In the genomic region with DNA sequence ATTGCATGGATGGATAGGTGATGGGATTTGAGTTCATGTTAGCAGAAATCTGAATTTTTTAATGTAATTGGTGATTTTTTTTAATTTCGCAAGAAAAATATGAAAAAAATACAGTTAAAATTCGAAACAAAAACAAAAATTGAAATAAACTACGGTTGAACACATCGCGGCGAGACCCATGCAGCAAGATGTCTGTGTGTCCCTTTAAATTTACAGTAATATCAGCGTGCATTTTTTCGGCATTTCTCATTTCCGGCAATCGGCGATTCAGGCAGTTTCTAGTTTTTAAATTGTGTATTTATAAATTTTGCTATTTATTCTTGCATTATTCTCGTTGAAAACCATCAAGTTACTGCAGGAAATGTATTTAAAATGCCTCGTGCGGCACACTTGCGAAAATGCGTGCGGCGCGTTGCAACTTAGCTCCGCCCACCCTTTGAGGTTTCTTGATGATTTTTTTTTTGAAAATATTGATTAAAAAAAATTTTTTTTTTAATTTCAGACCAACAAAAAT, we compare ENCODE assay signal across 3 worm cellular contexts.
TF ChIP-seq lines count a peak whose summit lies in the region.

Gene fbxc-44, minus strand, starts transcription at position 51 of the 514 bp plus-strand sequence.
Gene C16A11.2, plus strand, starts transcription at position 503 of the 514 bp plus-strand sequence.

TF ChIP-seq in whole organism, L4 larva, 104 proteins besides CTCF, POLR2A, EP300 and RAD21 (continued from another document):
- TF ChIP-seq hmg-1.1 (GFP tag; IDR thresholded peaks at IDR 0.05; lab: Robert Waterston, UW) = peak; percentile 59
- TF ChIP-seq lsy-2 (tag; optimal IDR thresholded peaks at IDR 0.05; lab: Kevin White, UChicago) = peak in 1 of 2 experiments; percentile 62
- no peak for TF ChIP-seq zip-11 (GFP tag; IDR thresholded peaks at IDR 0.05; lab: Robert Waterston, UW)
- TF ChIP-seq D1046.2 (GFP tag; IDR thresholded peaks at IDR 0.05; lab: Robert Waterston, UW) = no peak
- TF ChIP-seq hlh-30 (tag; optimal IDR thresholded peaks at IDR 0.05; lab: Kevin White, UChicago; ENCODE audit: insufficient read depth) = no peak
- no peak for TF ChIP-seq ama-1 (optimal IDR thresholded peaks at IDR 0.05; lab: Kevin White, UChicago)
- 0 out of 2 replicates have a peak, but pooled peaks have one; percentile 14 for TF ChIP-seq Y48G9A.11 (GFP tag; IDR thresholded peaks at IDR 0.05; lab: Robert Waterston, UW)
- TF ChIP-seq dpl-1 (GFP tag; optimal IDR thresholded peaks at IDR 0.05; lab: Kevin White, UChicago) = peak; percentile 0
- TF ChIP-seq daf-16 (GFP tag; optimal IDR thresholded peaks at IDR 0.05; lab: Kevin White, UChicago) = peak in 1 of 2 experiments; percentile 3
- TF ChIP-seq daf-16 (tag; optimal IDR thresholded peaks at IDR 0.05; lab: Kevin White, UChicago) = peak; percentile 32
- peak; percentile 90 for TF ChIP-seq mes-2 (tag; optimal IDR thresholded peaks at IDR 0.05; lab: Kevin White, UChicago; ENCODE audit: poor library complexity, severe bottlenecking)
- peak; percentile 39 for TF ChIP-seq mep-1 (tag; optimal IDR thresholded peaks at IDR 0.05; lab: Kevin White, UChicago)

TF ChIP-seq in whole organism, late embryonic, 69 proteins besides CTCF, POLR2A, EP300 and RAD21 (continued from another document):
- TF ChIP-seq odd-2 (tag; optimal IDR thresholded peaks at IDR 0.05; lab: Kevin White, UChicago) = peak; percentile 69
- no peak for TF ChIP-seq hlh-6 (tag; optimal IDR thresholded peaks at IDR 0.05; lab: Kevin White, UChicago)
- peak; percentile 71 for TF ChIP-seq fax-1 (tag; optimal IDR thresholded peaks at IDR 0.05; lab: Kevin White, UChicago)
- peak; percentile 37 for TF ChIP-seq ceh-24 (tag; optimal IDR thresholded peaks at IDR 0.05; lab: Kevin White, UChicago)
- peak; percentile 79 for TF ChIP-seq tbx-2 (tag; optimal IDR thresholded peaks at IDR 0.05; lab: Kevin White, UChicago)
- peak; percentile 62 for TF ChIP-seq zip-5 (tag; optimal IDR thresholded peaks at IDR 0.05; lab: Kevin White, UChicago)
- peak; percentile 62 for TF ChIP-seq ztf-16 (tag; optimal IDR thresholded peaks at IDR 0.05; lab: Kevin White, UChicago)
- no peak for TF ChIP-seq ama-1 (optimal IDR thresholded peaks at IDR 0.05; lab: Kevin White, UChicago)
- peak; percentile 83 for TF ChIP-seq K09A11.1 (tag; optimal IDR thresholded peaks at IDR 0.05; lab: Kevin White, UChicago; ENCODE audit: insufficient read depth)
- TF ChIP-seq dmd-4 (tag; optimal IDR thresholded peaks at IDR 0.05; lab: Kevin White, UChicago; ENCODE audit: borderline replicate concordance) = peak; percentile 42
- TF ChIP-seq T23F11.4 (GFP tag; optimal IDR thresholded peaks at IDR 0.05; lab: Kevin White, UChicago) = peak; percentile 23
- TF ChIP-seq fkh-6 (tag; optimal IDR thresholded peaks at IDR 0.05; lab: Kevin White, UChicago) = peak; percentile 60
- TF ChIP-seq Y22D7AL.16 (tag; optimal IDR thresholded peaks at IDR 0.05; lab: Kevin White, UChicago) = peak; percentile 57
- no peak for TF ChIP-seq pax-1 (tag; optimal IDR thresholded peaks at IDR 0.05; lab: Kevin White, UChicago)
- TF ChIP-seq ceh-34 (tag; optimal IDR thresholded peaks at IDR 0.05; lab: Kevin White, UChicago) = peak; percentile 66
- TF ChIP-seq mec-3 (tag; optimal IDR thresholded peaks at IDR 0.05; lab: Kevin White, UChicago; ENCODE audit: borderline replicate concordance) = no peak
- peak; percentile 67 for TF ChIP-seq hlh-8 (tag; optimal IDR thresholded peaks at IDR 0.05; lab: Kevin White, UChicago)
- TF ChIP-seq pros-1 (tag; optimal IDR thresholded peaks at IDR 0.05; lab: Kevin White, UChicago) = no peak
- TF ChIP-seq pqm-1 (tag; optimal IDR thresholded peaks at IDR 0.05; lab: Kevin White, UChicago) = no peak
- TF ChIP-seq ceh-2 (tag; optimal IDR thresholded peaks at IDR 0.05; lab: Kevin White, UChicago) = peak; percentile 59
- TF ChIP-seq hlh-15 (tag; optimal IDR thresholded peaks at IDR 0.05; lab: Kevin White, UChicago) = peak; percentile 35
- peak; percentile 48 for TF ChIP-seq ahr-1 (tag; optimal IDR thresholded peaks at IDR 0.05; lab: Kevin White, UChicago)
- peak; percentile 76 for TF ChIP-seq gmeb-2 (tag; optimal IDR thresholded peaks at IDR 0.05; lab: Kevin White, UChicago)
- TF ChIP-seq hlh-30 (tag; optimal IDR thresholded peaks at IDR 0.05; lab: Kevin White, UChicago; ENCODE audit: insufficient read depth) = no peak
- TF ChIP-seq syd-9 (tag; optimal IDR thresholded peaks at IDR 0.05; lab: Kevin White, UChicago) = peak; percentile 54
- no peak for TF ChIP-seq ceh-22 (tag; optimal IDR thresholded peaks at IDR 0.05; lab: Kevin White, UChicago)
- TF ChIP-seq lim-6 (tag; optimal IDR thresholded peaks at IDR 0.05; lab: Kevin White, UChicago) = peak; percentile 17
- peak; percentile 39 for TF ChIP-seq rnt-1 (tag; optimal IDR thresholded peaks at IDR 0.05; lab: Kevin White, UChicago)
- peak; percentile 54 for TF ChIP-seq pat-9 (tag; optimal IDR thresholded peaks at IDR 0.05; lab: Kevin White, UChicago)
- no peak for TF ChIP-seq unc-55 (GFP tag; optimal IDR thresholded peaks at IDR 0.05; lab: Kevin White, UChicago)
- no peak for TF ChIP-seq ceh-9 (tag; optimal IDR thresholded peaks at IDR 0.05; lab: Kevin White, UChicago)
- TF ChIP-seq elt-2 (tag; optimal IDR thresholded peaks at IDR 0.05; lab: Kevin White, UChicago) = peak; percentile 100
- TF ChIP-seq ref-2 (tag; optimal IDR thresholded peaks at IDR 0.05; lab: Kevin White, UChicago) = no peak
- TF ChIP-seq nfya-1 (tag; optimal IDR thresholded peaks at IDR 0.05; lab: Kevin White, UChicago) = peak; percentile 66
- TF ChIP-seq ceh-30 (tag; optimal IDR thresholded peaks at IDR 0.05; lab: Kevin White, UChicago) = no peak
- TF ChIP-seq dve-1 (tag; optimal IDR thresholded peaks at IDR 0.05; lab: Kevin White, UChicago) = no peak
- TF ChIP-seq tbx-7 (tag; optimal IDR thresholded peaks at IDR 0.05; lab: Kevin White, UChicago) = peak; percentile 28
- peak; percentile 5 for TF ChIP-seq ceh-18 (tag; optimal IDR thresholded peaks at IDR 0.05; lab: Kevin White, UChicago)
- peak; percentile 51 for TF ChIP-seq ceh-48 (tag; optimal IDR thresholded peaks at IDR 0.05; lab: Kevin White, UChicago)
- peak; percentile 77 for TF ChIP-seq che-1 (tag; optimal IDR thresholded peaks at IDR 0.05; lab: Kevin White, UChicago)
- 0 out of 2 replicates have a peak, but pooled peaks have one; percentile 18 for TF ChIP-seq unc-3 (GFP tag; conservative IDR thresholded peaks at IDR 0.05; lab: Robert Waterston, UW)
- peak; percentile 46 for TF ChIP-seq unc-3 (tag; optimal IDR thresholded peaks at IDR 0.05; lab: Kevin White, UChicago)

TF ChIP-seq in whole organism, mixed stage, embryonic, 35 proteins besides CTCF, POLR2A, EP300 and RAD21 (continued from another document):
- TF ChIP-seq flh-1 (GFP tag; optimal IDR thresholded peaks at IDR 0.05; lab: Kevin White, UChicago) (no peak), ztf-11 (tag; optimal IDR thresholded peaks at IDR 0.05; lab: Kevin White, UChicago) (peak; percentile 54), snpc-4 (tag; optimal IDR thresholded peaks at IDR 0.05; lab: Kevin White, UChicago) (no peak)
